Worm (Caenorhabditis elegans) whole organism, midembryonic: ENCODE results near the gene sma-2.

ENCODE experiments used
- T22C8.4 ChIP-seq: fragments of 200-800 bp; sonication (Bioruptor generic); IDR thresholded peaks from 2 replicates; pipeline ENCODE4 v1.3.6; 2022; ENCODE audit warnings: missing genetic modification characterization, missing compliant biosample characterization
- cog-1 ChIP-seq: sonication (generic microtip); optimal IDR thresholded peaks from 2 replicates; lab custom pipeline; 2016; ENCODE audit warnings: missing genetic modification characterization, missing compliant biosample characterization
- flt-1 ChIP-seq: fragments of 200-800 bp; sonication (Bioruptor generic); IDR thresholded peaks from 2 replicates; pipeline ENCODE4 v1.3.6; 2022; ENCODE audit warnings: missing genetic modification characterization, missing compliant biosample characterization
- klf-2 ChIP-seq: fragments of 200-800 bp; sonication (Bioruptor generic); conservative IDR thresholded peaks from 2 replicates; pipeline ENCODE4 v1.3.6; 2022; ENCODE audit warnings: missing genetic modification reagents, missing genetic modification characterization, missing compliant biosample characterization
- med-1 ChIP-seq: sonication (generic microtip); optimal IDR thresholded peaks from 2 replicates; lab custom pipeline; 2017; ENCODE audit warnings: missing genetic modification characterization, mild to moderate bottlenecking, missing compliant biosample characterization, antibody characterized with exemption, missing genetic modification reagents; ENCODE audit not compliant: insufficient read depth
- ref-1 ChIP-seq: fragments of 200-800 bp; sonication (Bioruptor generic); conservative IDR thresholded peaks from 2 replicates; pipeline ENCODE4 v1.3.6; 2022; ENCODE audit warnings: missing genetic modification reagents, missing genetic modification characterization, missing compliant biosample characterization
- tab-1 ChIP-seq: fragments of 200-800 bp; sonication (Bioruptor generic); IDR thresholded peaks from 2 replicates; pipeline ENCODE4 v1.3.6; 2022; ENCODE audit warnings: missing genetic modification characterization, missing compliant biosample characterization
- ztf-23 ChIP-seq: fragments of 200-800 bp; sonication (Bioruptor generic); IDR thresholded peaks from 2 replicates; pipeline ENCODE4 v1.3.6; 2022; ENCODE audit warnings: missing genetic modification reagents, missing genetic modification characterization, missing compliant biosample characterization
- ztf-29 ChIP-seq: fragments of 200-800 bp; sonication (Bioruptor generic); IDR thresholded peaks from 2 replicates; pipeline ENCODE4 v1.3.6; 2022; ENCODE audit warnings: missing genetic modification reagents, missing genetic modification characterization, missing compliant biosample characterization

DNA sequence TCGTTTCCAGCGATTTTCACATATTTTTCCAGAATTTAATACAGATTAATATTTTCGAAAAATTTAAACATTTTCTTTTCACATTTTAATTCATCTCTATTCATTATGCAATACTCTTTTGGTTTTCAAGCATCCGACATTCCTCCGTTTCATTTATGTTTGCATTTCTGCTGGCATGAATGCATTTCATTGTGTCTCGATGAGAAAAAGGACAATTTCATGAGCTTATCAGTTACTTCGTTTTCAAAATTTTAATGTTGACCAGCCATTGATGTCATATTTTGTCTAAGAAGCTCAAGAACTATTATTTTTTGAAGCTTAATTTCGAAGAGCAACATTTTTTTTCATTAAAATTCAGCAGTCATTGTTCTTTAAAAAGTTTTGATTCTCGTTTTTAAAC is 30.9 kb upstream of the sma-2 start:
- TF ChIP-seq cog-1 (no peak), klf-2 (GFP tag; lab: Robert Waterston, UW) (no peak), ref-1 (GFP tag; lab: Robert Waterston, UW) (no peak), flt-1 (GFP tag; lab: Robert Waterston, UW) (no peak), med-1 (no peak), ztf-23 (GFP tag; lab: Robert Waterston, UW) (no peak), ztf-29 (GFP tag; lab: Robert Waterston, UW) (no peak), T22C8.4 (no peak), tab-1 (no peak)
